Fruit fly (Drosophila melanogaster) whole organism, pupa: ENCODE measurements around the gene Crz.
A peak's percentile ranks its signal among the peaks of the same experiment; 100 is the strongest.

Experiments
- CG10348 ChIP-seq: fragments of 200-800 bp; sonication (Bioruptor generic); IDR thresholded peaks from 2 replicates; pipeline ENCODE4 v1.3.6; 2022; ENCODE audit warnings: missing biosample characterization, missing genetic modification characterization
- CG12605 ChIP-seq: fragments of 200-800 bp; sonication (Bioruptor generic); IDR thresholded peaks from 2 replicates; pipeline ENCODE4 v1.3.6; 2022; ENCODE audit warnings: missing biosample characterization, missing genetic modification characterization
- CG13204 ChIP-seq: fragments of 200-800 bp; sonication (Bioruptor generic); optimal IDR thresholded peaks from 2 replicates; lab custom pipeline; 2018; ENCODE audit warnings: missing biosample characterization, mild to moderate bottlenecking, missing genetic modification characterization, moderate library complexity
- CG14655 ChIP-seq: fragments of 200-800 bp; sonication (Bioruptor generic); optimal IDR thresholded peaks from 3 replicates; lab custom pipeline; 2017; ENCODE audit warnings: mild to moderate bottlenecking, missing biosample characterization, missing genetic modification reagents, missing genetic modification characterization
- CG15710 ChIP-seq: fragments of 200-800 bp; sonication (Bioruptor generic); optimal IDR thresholded peaks from 2 replicates; lab custom pipeline; 2018; ENCODE audit warnings: missing biosample characterization, mild to moderate bottlenecking, missing genetic modification characterization, moderate library complexity
- CG17806 ChIP-seq: fragments of 200-800 bp; sonication (Bioruptor generic); optimal IDR thresholded peaks from 2 replicates; lab custom pipeline; 2018; ENCODE audit warnings: missing biosample characterization, mild to moderate bottlenecking, missing genetic modification characterization, moderate library complexity
- CG32121 ChIP-seq: fragments of 200-800 bp; sonication (Bioruptor generic); IDR thresholded peaks from 2 replicates; pipeline ENCODE4 v1.3.6; 2022; ENCODE audit warnings: missing biosample characterization, missing genetic modification characterization
- CG34367 ChIP-seq: fragments of 200-800 bp; sonication (Bioruptor generic); optimal IDR thresholded peaks from 2 replicates; lab custom pipeline; 2018; ENCODE audit warnings: missing biosample characterization, mild to moderate bottlenecking, missing genetic modification characterization
- CG4496 ChIP-seq: fragments of 200-800 bp; sonication (Bioruptor generic); IDR thresholded peaks from 3 replicates; pipeline ENCODE4 v1.3.6; 2022; ENCODE audit warnings: missing biosample characterization, missing genetic modification characterization
- CG8159 ChIP-seq: fragments of 200-800 bp; sonication (Bioruptor generic); optimal IDR thresholded peaks from 3 replicates; lab custom pipeline; 2018; ENCODE audit warnings: missing biosample characterization, mild to moderate bottlenecking, missing genetic modification characterization, moderate library complexity
- CG8301 ChIP-seq: fragments of 200-800 bp; sonication (Bioruptor generic); optimal IDR thresholded peaks from 2 replicates; lab custom pipeline; 2018; ENCODE audit warnings: missing biosample characterization, mild to moderate bottlenecking, missing genetic modification characterization
- CG9948 ChIP-seq: fragments of 200-800 bp; sonication (Bioruptor generic); optimal IDR thresholded peaks from 2 replicates; lab custom pipeline; 2018; ENCODE audit warnings: missing biosample characterization, mild to moderate bottlenecking, missing genetic modification characterization, moderate library complexity
- D1 ChIP-seq: fragments of 200-800 bp; sonication (Bioruptor generic); optimal IDR thresholded peaks from 2 replicates; lab custom pipeline; 2018; ENCODE audit warnings: missing biosample characterization, mild to moderate bottlenecking, missing genetic modification characterization, moderate library complexity
- EcR ChIP-seq: fragments of 200-800 bp; sonication (Bioruptor generic); optimal IDR thresholded peaks from 3 replicates; lab custom pipeline; 2019; ENCODE audit warnings: missing biosample characterization, missing genetic modification characterization, mild to moderate bottlenecking, moderate library complexity, missing genetic modification reagents
- Ets98B ChIP-seq: fragments of 200-800 bp; sonication (Bioruptor generic); IDR thresholded peaks from 2 replicates; pipeline ENCODE4 v1.3.6; 2022; ENCODE audit warnings: missing biosample characterization, missing genetic modification characterization
- Pif1A ChIP-seq: fragments of 200-800 bp; sonication (Bioruptor generic); optimal IDR thresholded peaks from 3 replicates; lab custom pipeline; 2016; ENCODE audit warnings: missing biosample characterization, missing genetic modification characterization
- Pif1B ChIP-seq: fragments of 200-800 bp; sonication (Bioruptor generic); optimal IDR thresholded peaks from 3 replicates; lab custom pipeline; 2016; ENCODE audit warnings: missing biosample characterization, missing genetic modification characterization
- Snoo ChIP-seq: fragments of 200-800 bp; sonication (Bioruptor generic); optimal IDR thresholded peaks from 3 replicates; lab custom pipeline; 2017; ENCODE audit warnings: missing biosample characterization, mild to moderate bottlenecking, missing genetic modification characterization, inconsistent platforms
- fd96Ca ChIP-seq: fragments of 200-800 bp; sonication (Bioruptor generic); IDR thresholded peaks from 3 replicates; pipeline ENCODE4 v1.3.6; 2022; ENCODE audit warnings: missing biosample characterization, missing genetic modification characterization
- gl ChIP-seq: fragments of 200-800 bp; sonication (Bioruptor generic); optimal IDR thresholded peaks from 2 replicates; lab custom pipeline; 2018; ENCODE audit warnings: missing biosample characterization, mild to moderate bottlenecking, missing genetic modification characterization
- rn ChIP-seq: fragments of 200-800 bp; sonication (Bioruptor generic); IDR thresholded peaks from 2 replicates; pipeline ENCODE4 v1.3.6; 2022; ENCODE audit warnings: missing biosample characterization, missing genetic modification characterization

The Crz gene

dm6 chr3R:14357405-14357804, 42.8 kb downstream of the Crz start:
- TF ChIP-seq CG8301 (tag; lab: Kevin White, UChicago) (peak; percentile 42), CG12605 (GFP tag; lab: Robert Waterston, UW) (peak; percentile 40; the same call in 1 of the 2 replicates), CG14655 (GFP tag; lab: Kevin White, UChicago) (peak; percentile 50), CG15710 (tag; lab: Kevin White, UChicago) (peak; percentile 53), gl (tag; lab: Kevin White, UChicago) (no peak), CG32121 (GFP tag; lab: Robert Waterston, UW) (peak; percentile 17; the same call in 1 of the 2 replicates), CG34367 (tag; lab: Kevin White, UChicago) (peak; percentile 52), CG10348 (no peak), CG8159 (tag; lab: Kevin White, UChicago) (peak; percentile 67), D1 (tag; lab: Kevin White, UChicago) (no peak), CG13204 (no peak), Ets98B (GFP tag; lab: Robert Waterston, UW) (peak; percentile 61), Pif1B (GFP tag; lab: Kevin White, UChicago) (peak; percentile 47), Pif1A (peak; percentile 50), CG4496 (GFP tag; lab: Robert Waterston, UW) (peak; percentile 81), CG17806 (tag; lab: Kevin White, UChicago) (peak; percentile 64), Snoo (tag; lab: Kevin White, UChicago) (peak; percentile 34), rn (GFP tag; lab: Robert Waterston, UW) (no peak), EcR (GFP tag; lab: Kevin White, UChicago) (no peak), CG9948 (tag; lab: Kevin White, UChicago) (peak; percentile 46), fd96Ca (GFP tag; lab: Robert Waterston, UW) (peak; percentile 51; the same call in 2 of the 3 replicates)

dm6 chr3R:14361741-14362232, 47.1 kb downstream of the Crz start, which contains the start of gene Dnaaf5:
Dnaaf5 (minus strand) TSS chr3R:14361786.
- peak; percentile 29; the same call in 1 of the 3 replicates for TF ChIP-seq CG4496 (GFP tag; lab: Robert Waterston, UW)
- TF ChIP-seq Snoo (tag; lab: Kevin White, UChicago): peak; percentile 17
- TF ChIP-seq Pif1A: peak; percentile 9
- TF ChIP-seq D1 (tag; lab: Kevin White, UChicago): peak; percentile 20
- TF ChIP-seq CG8301 (tag; lab: Kevin White, UChicago): no peak
- TF ChIP-seq CG12605 (GFP tag; lab: Robert Waterston, UW): no peak
- peak; percentile 10; the same call in 1 of the 2 replicates for TF ChIP-seq CG32121 (GFP tag; lab: Robert Waterston, UW)

DNA sequence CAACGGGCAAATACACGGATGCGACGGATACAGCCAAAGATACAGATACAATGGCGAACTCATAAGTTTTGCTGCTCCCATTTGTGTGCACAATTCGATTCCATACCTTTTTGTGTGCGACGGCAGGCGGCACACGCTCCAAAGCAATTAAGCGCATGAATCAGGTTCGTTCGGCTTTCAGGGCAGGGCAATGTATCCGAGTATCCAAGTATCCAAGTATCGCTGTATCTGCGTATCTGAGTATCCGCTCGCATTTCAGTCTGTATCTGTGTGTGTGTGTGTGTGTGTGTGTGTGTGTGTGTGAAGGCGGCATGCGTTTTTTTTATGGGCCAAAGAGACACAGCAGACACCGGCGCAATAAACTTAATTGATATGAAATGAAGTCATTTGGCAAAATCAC, 48.5 kb downstream of the Crz start:
- TF ChIP-seq fd96Ca (GFP tag; lab: Robert Waterston, UW): no peak
- peak; percentile 73 for TF ChIP-seq CG13204
- no peak for TF ChIP-seq CG9948 (tag; lab: Kevin White, UChicago)
- TF ChIP-seq CG8301 (tag; lab: Kevin White, UChicago): no peak
- TF ChIP-seq EcR (GFP tag; lab: Kevin White, UChicago): peak; percentile 64

- TF ChIP-seq CG10348 (no peak), CG14655 (GFP tag; lab: Kevin White, UChicago) (no peak)
Observed at dm6 chr3R:14364156-14364555, 49.5 kb downstream of the Crz start.
